Fruit fly (Drosophila melanogaster) whole organism: Measurements from ENCODE around the gene mid.

Experiments used
- CG8478 ChIP-seq: fragments of >200 bp; optimal IDR thresholded peaks from 2 replicates; lab custom pipeline; 2018; ENCODE audit warnings: inconsistent platforms
- Dll ChIP-seq: fragments of >200 bp; optimal IDR thresholded peaks from 2 replicates; lab custom pipeline; 2017
- EcR ChIP-seq, 2 experiments: fragments of >200 bp; optimal IDR thresholded peaks; 2 replicates each; lab custom pipeline; 2017; ENCODE audit warnings: missing biosample characterization in 2 of 2, missing genetic modification characterization in 2 of 2, missing genetic modification reagents in 2 of 2
- pan ChIP-seq: fragments of >200 bp; optimal IDR thresholded peaks from 2 replicates; lab custom pipeline; 2017
- psq ChIP-seq: fragments of >200 bp; optimal IDR thresholded peaks from 2 replicates; lab custom pipeline; 2017
- usp ChIP-seq: fragments of >200 bp; optimal IDR thresholded peaks from 2 replicates; lab custom pipeline; 2017; ENCODE audit warnings: missing biosample characterization, missing genetic modification characterization, mixed read lengths

Gene mid

dm6 chr2L:5460907-5461723 lies at the start of gene mid:
TSS of gene mid (plus strand) at chr2L:5461639.
- no peak for TF ChIP-seq usp (GFP tag; lab: Kevin White, UChicago)
- TF ChIP-seq Dll = peak; percentile 90
- TF ChIP-seq psq (lab: Kevin White, UChicago) = no peak
- no peak for TF ChIP-seq pan (lab: Kevin White, UChicago)
- TF ChIP-seq EcR (GFP tag; optimal IDR thresholded peaks at IDR 0.05; lab: Kevin White, UChicago) = no peak
- TF ChIP-seq CG8478 (lab: Kevin White, UChicago) = peak; percentile 98

dm6 chr2L:5412550-5412949 lies 48.9 kb upstream of the mid start:
- TF ChIP-seq usp (GFP tag; lab: Kevin White, UChicago) (no peak), psq (lab: Kevin White, UChicago) (no peak)

dm6 chr2L:5414635-5415191 lies 46.7 kb upstream of the mid start:
- TF ChIP-seq CG8478 (lab: Kevin White, UChicago) (no peak), Dll (peak; percentile 61), psq (lab: Kevin White, UChicago) (no peak), usp (GFP tag; lab: Kevin White, UChicago) (no peak)

- TF ChIP-seq usp (GFP tag; lab: Kevin White, UChicago) (no peak), pan (lab: Kevin White, UChicago) (no peak), EcR (GFP tag; optimal IDR thresholded peaks at IDR 0.05; lab: Kevin White, UChicago) (no peak), psq (lab: Kevin White, UChicago) (no peak), CG8478 (lab: Kevin White, UChicago) (no peak), Dll (no peak)
Measured at dm6 chr2L:5415382-5415781, 46.1 kb upstream of the mid start.

dm6 chr2L:5421570-5422004 lies 39.9 kb upstream of the mid start:
- TF ChIP-seq pan (lab: Kevin White, UChicago) (no peak), psq (lab: Kevin White, UChicago) (no peak), CG8478 (lab: Kevin White, UChicago) (peak; percentile 6)

dm6 chr2L:5425341-5425740 lies 36.1 kb upstream of the mid start:
- no peak for TF ChIP-seq psq (lab: Kevin White, UChicago)
- TF ChIP-seq usp (GFP tag; lab: Kevin White, UChicago) = no peak
- TF ChIP-seq EcR (GFP tag; optimal IDR thresholded peaks at IDR 0.05; lab: Kevin White, UChicago) = no peak
- no peak for TF ChIP-seq CG8478 (lab: Kevin White, UChicago)
- TF ChIP-seq Dll = no peak
- no peak for TF ChIP-seq pan (lab: Kevin White, UChicago)

dm6 chr2L:5426843-5427540 lies 34.4 kb upstream of the mid start:
- TF ChIP-seq EcR (GFP tag; optimal IDR thresholded peaks at IDR 0.05; lab: Kevin White, UChicago) = no peak
- TF ChIP-seq Dll = no peak
- no peak for TF ChIP-seq psq (lab: Kevin White, UChicago)
- TF ChIP-seq pan (lab: Kevin White, UChicago) = no peak
- TF ChIP-seq CG8478 (lab: Kevin White, UChicago) = no peak
- no peak for TF ChIP-seq usp (GFP tag; lab: Kevin White, UChicago)

- TF ChIP-seq psq (lab: Kevin White, UChicago) = no peak
Measured at dm6 chr2L:5428776-5429549, 32.5 kb upstream of the mid start.

- TF ChIP-seq Dll (no peak), psq (lab: Kevin White, UChicago) (no peak), pan (lab: Kevin White, UChicago) (no peak), CG8478 (lab: Kevin White, UChicago) (no peak), EcR (GFP tag; optimal IDR thresholded peaks at IDR 0.05; lab: Kevin White, UChicago) (no peak), usp (GFP tag; lab: Kevin White, UChicago) (no peak)
Measured at dm6 chr2L:5429756-5430155, 31.7 kb upstream of the mid start.

- TF ChIP-seq EcR (GFP tag; optimal IDR thresholded peaks at IDR 0.05; lab: Kevin White, UChicago) = no peak
Measured at dm6 chr2L:5431988-5432597, 29.3 kb upstream of the mid start.

- TF ChIP-seq CG8478 (lab: Kevin White, UChicago) (no peak), pan (lab: Kevin White, UChicago) (no peak), Dll (no peak), usp (GFP tag; lab: Kevin White, UChicago) (no peak), EcR (GFP tag; optimal IDR thresholded peaks at IDR 0.05; lab: Kevin White, UChicago) (no peak), psq (lab: Kevin White, UChicago) (no peak)
Measured at dm6 chr2L:5432798-5433197, 28.6 kb upstream of the mid start.
